Worm (Caenorhabditis elegans) whole organism, mixed stage, embryonic: ENCODE data around the gene C55C3.73.
A peak's percentile ranks its signal among the peaks of the same experiment; 100 is the strongest.

Source experiments
- bed-3 ChIP-seq: fragments of 200-800 bp; sonication (Bioruptor generic); optimal IDR thresholded peaks from 3 replicates; lab custom pipeline; 2018; ENCODE audit warnings: mild to moderate bottlenecking, missing genetic modification characterization, moderate library complexity, missing compliant biosample characterization
- ces-1 ChIP-seq: fragments of 150-350 bp; optimal IDR thresholded peaks from 2 replicates; lab custom pipeline; 2014; ENCODE audit warnings: missing biosample characterization, missing genetic modification reagents, missing genetic modification characterization
- elt-3 ChIP-seq: fragments of 150-350 bp; optimal IDR thresholded peaks from 2 replicates; lab custom pipeline; 2014; ENCODE audit warnings: missing biosample characterization, missing genetic modification characterization
- flh-1 ChIP-seq: fragments of 200-800 bp; sonication (Bioruptor generic); optimal IDR thresholded peaks from 2 replicates; lab custom pipeline; 2018; ENCODE audit warnings: mild to moderate bottlenecking, missing genetic modification characterization, moderate library complexity, missing compliant biosample characterization
- hlh-1 ChIP-seq: fragments of 150-350 bp; optimal IDR thresholded peaks from 2 replicates; lab custom pipeline; 2014; ENCODE audit warnings: missing biosample characterization, missing genetic modification reagents, missing genetic modification characterization
- mab-5 ChIP-seq: fragments of 150-350 bp; optimal IDR thresholded peaks from 2 replicates; lab custom pipeline; 2014; ENCODE audit warnings: missing biosample characterization, missing genetic modification characterization
- nhr-28 ChIP-seq: fragments of 150-350 bp; optimal IDR thresholded peaks from 2 replicates; lab custom pipeline; 2014; ENCODE audit warnings: missing biosample characterization, missing genetic modification characterization
- tbx-8 ChIP-seq: fragments of 200-800 bp; sonication (Bioruptor generic); optimal IDR thresholded peaks from 2 replicates; lab custom pipeline; 2018; ENCODE audit warnings: mild to moderate bottlenecking, missing genetic modification characterization, moderate library complexity, missing compliant biosample characterization
- unc-62 ChIP-seq: fragments of 150-350 bp; optimal IDR thresholded peaks from 2 replicates; lab custom pipeline; 2014; ENCODE audit warnings: missing biosample characterization, missing genetic modification reagents, missing genetic modification characterization

- peak; percentile 16 for TF ChIP-seq elt-3 (tag; lab: Kevin White, UChicago)
- no peak for TF ChIP-seq flh-1 (GFP tag; lab: Kevin White, UChicago)
- peak; percentile 47 for TF ChIP-seq unc-62 (GFP tag; lab: Kevin White, UChicago)
- no peak for TF ChIP-seq bed-3 (GFP tag; lab: Kevin White, UChicago)
- TF ChIP-seq nhr-28 (tag; lab: Kevin White, UChicago), result peak; percentile 67
- no peak for TF ChIP-seq hlh-1 (tag; lab: Kevin White, UChicago)
- no peak for TF ChIP-seq mab-5 (tag; lab: Kevin White, UChicago)
- TF ChIP-seq tbx-8 (GFP tag; lab: Kevin White, UChicago), result no peak
- TF ChIP-seq ces-1 (GFP tag; lab: Kevin White, UChicago), result no peak
Measured at ce11 chrIV:5655966-5656389, 47.3 kb downstream of the C55C3.73 start.
